Worm (Caenorhabditis elegans) whole organism, late embryonic: Measurements from ENCODE around the gene unc-51.
"Not testable (repeated sequence)": the region's sequence is repeated elsewhere in the genome, so short reads cannot be mapped to it uniquely, and the experiment has no call there.

Source experiments
- C08G9.2 ChIP-seq: sonication (generic microtip); optimal IDR thresholded peaks from 2 replicates; lab custom pipeline; 2016; ENCODE audit warnings: mild to moderate bottlenecking, missing genetic modification characterization, moderate library complexity, missing compliant biosample characterization
- C38D4.7 ChIP-seq: fragments of 200-800 bp; sonication (Bioruptor generic); optimal IDR thresholded peaks from 2 replicates; lab custom pipeline; 2018; ENCODE audit warnings: mild to moderate bottlenecking, missing genetic modification characterization, moderate library complexity, missing compliant biosample characterization
- F13H6.1 ChIP-seq: sonication (generic microtip); optimal IDR thresholded peaks from 2 replicates; lab custom pipeline; 2016; ENCODE audit warnings: missing genetic modification characterization, missing compliant biosample characterization
- K02D7.2 ChIP-seq: sonication (generic microtip); optimal IDR thresholded peaks from 2 replicates; lab custom pipeline; 2017; ENCODE audit warnings: mild to moderate bottlenecking, missing genetic modification characterization, missing compliant biosample characterization
- ahr-1 ChIP-seq: sonication (generic microtip); optimal IDR thresholded peaks from 2 replicates; lab custom pipeline; 2016; ENCODE audit warnings: missing genetic modification characterization, missing compliant biosample characterization
- ceh-14 ChIP-seq: sonication (generic microtip); optimal IDR thresholded peaks from 2 replicates; lab custom pipeline; 2016; ENCODE audit warnings: missing genotype, missing genetic modification characterization, missing compliant biosample characterization
- ceh-18 ChIP-seq: sonication (generic microtip); optimal IDR thresholded peaks from 2 replicates; lab custom pipeline; 2016; ENCODE audit warnings: missing genetic modification characterization, missing compliant biosample characterization
- ceh-22 ChIP-seq: sonication (generic microtip); optimal IDR thresholded peaks from 2 replicates; lab custom pipeline; 2017; ENCODE audit warnings: missing biosample characterization, missing genetic modification characterization
- ceh-31 ChIP-seq: sonication (generic microtip); optimal IDR thresholded peaks from 2 replicates; lab custom pipeline; 2016; ENCODE audit warnings: missing genetic modification characterization, missing compliant biosample characterization
- che-1 ChIP-seq: sonication (generic microtip); optimal IDR thresholded peaks from 2 replicates; lab custom pipeline; 2016; ENCODE audit warnings: mild to moderate bottlenecking, missing genetic modification characterization, missing compliant biosample characterization
- elt-2 ChIP-seq: sonication (generic microtip); optimal IDR thresholded peaks from 2 replicates; lab custom pipeline; 2016; ENCODE audit warnings: missing genetic modification reagents, missing genetic modification characterization, missing compliant biosample characterization
- eyg-1 ChIP-seq: sonication (generic microtip); optimal IDR thresholded peaks from 2 replicates; lab custom pipeline; 2016; ENCODE audit warnings: missing genotype, missing genetic modification characterization, missing compliant biosample characterization
- fax-1 ChIP-seq: sonication (generic microtip); optimal IDR thresholded peaks from 2 replicates; lab custom pipeline; 2016; ENCODE audit warnings: missing genotype, missing genetic modification characterization, missing compliant biosample characterization
- fkh-10 ChIP-seq: fragments of 150-350 bp; optimal IDR thresholded peaks from 2 replicates; lab custom pipeline; 2014; ENCODE audit warnings: missing biosample characterization, missing genetic modification reagents, missing genetic modification characterization
- fkh-6 ChIP-seq: sonication (generic microtip); optimal IDR thresholded peaks from 2 replicates; lab custom pipeline; 2016; ENCODE audit warnings: missing genetic modification characterization, missing compliant biosample characterization
- hlh-13 ChIP-seq: fragments of 200-800 bp; sonication (Bioruptor generic); optimal IDR thresholded peaks from 2 replicates; lab custom pipeline; 2018; ENCODE audit warnings: mild to moderate bottlenecking, missing genetic modification characterization, missing compliant biosample characterization
- hlh-15 ChIP-seq: sonication (generic microtip); optimal IDR thresholded peaks from 2 replicates; lab custom pipeline; 2016; ENCODE audit warnings: missing genetic modification characterization, missing compliant biosample characterization
- hlh-30 ChIP-seq: sonication (generic microtip); optimal IDR thresholded peaks from 2 replicates; lab custom pipeline; 2017; ENCODE audit warnings: antibody characterized with exemption, missing genetic modification characterization, missing compliant biosample characterization; ENCODE audit not compliant: insufficient read depth
- hlh-6 ChIP-seq: sonication (generic microtip); optimal IDR thresholded peaks from 2 replicates; lab custom pipeline; 2016; ENCODE audit warnings: missing genotype, missing genetic modification characterization, missing compliant biosample characterization
- hlh-8 ChIP-seq: sonication (generic microtip); optimal IDR thresholded peaks from 2 replicates; lab custom pipeline; 2016; ENCODE audit warnings: missing genotype, missing genetic modification characterization, missing compliant biosample characterization
- madf-2 ChIP-seq: sonication (generic microtip); optimal IDR thresholded peaks from 2 replicates; lab custom pipeline; 2017; ENCODE audit warnings: missing genetic modification characterization, missing compliant biosample characterization
- nfya-1 ChIP-seq: sonication (generic microtip); optimal IDR thresholded peaks from 2 replicates; lab custom pipeline; 2017; ENCODE audit warnings: missing genetic modification characterization, mild to moderate bottlenecking, missing compliant biosample characterization, antibody characterized with exemption, moderate library complexity
- odd-2 ChIP-seq: sonication (generic microtip); optimal IDR thresholded peaks from 2 replicates; lab custom pipeline; 2017; ENCODE audit warnings: antibody characterized with exemption, mild to moderate bottlenecking, missing genetic modification characterization, missing compliant biosample characterization
- pag-3 ChIP-seq: sonication (generic microtip); optimal IDR thresholded peaks from 2 replicates; lab custom pipeline; 2016; ENCODE audit warnings: missing compliant biosample characterization, missing genetic modification characterization, borderline replicate concordance
- pax-1 ChIP-seq: fragments of 150-350 bp; optimal IDR thresholded peaks from 2 replicates; lab custom pipeline; 2014; ENCODE audit warnings: missing biosample characterization, missing genetic modification characterization
- pha-4 ChIP-seq: fragments of 150-350 bp; optimal IDR thresholded peaks from 2 replicates; lab custom pipeline; 2018; ENCODE audit warnings: missing biosample characterization, missing genetic modification reagents, missing genetic modification characterization
- ref-2 ChIP-seq: sonication (generic microtip); optimal IDR thresholded peaks from 2 replicates; lab custom pipeline; 2016; ENCODE audit warnings: missing genetic modification characterization, missing compliant biosample characterization
- sdc-2 ChIP-seq: sonication (generic microtip); optimal IDR thresholded peaks from 2 replicates; lab custom pipeline; 2016; ENCODE audit warnings: missing genotype, missing genetic modification characterization, missing compliant biosample characterization
- sox-2 ChIP-seq: fragments of 200-800 bp; sonication (Bioruptor generic); IDR thresholded peaks from 2 replicates; pipeline ENCODE4 v1.3.6; 2022; ENCODE audit warnings: missing genetic modification reagents, missing genetic modification characterization, missing compliant biosample characterization
- sox-4 ChIP-seq: sonication (generic microtip); optimal IDR thresholded peaks from 2 replicates; lab custom pipeline; 2017; ENCODE audit warnings: mild to moderate bottlenecking, missing genetic modification characterization, inconsistent platforms, missing compliant biosample characterization
- syd-9 ChIP-seq: sonication (generic microtip); optimal IDR thresholded peaks from 2 replicates; lab custom pipeline; 2016; ENCODE audit warnings: mild to moderate bottlenecking, missing genetic modification characterization, moderate library complexity, missing compliant biosample characterization
- tbx-7 ChIP-seq: sonication (generic microtip); optimal IDR thresholded peaks from 2 replicates; lab custom pipeline; 2016; ENCODE audit warnings: missing genotype, missing genetic modification characterization, missing compliant biosample characterization
- unc-3 ChIP-seq, 2 experiments: fragments of 200-800 bp in 1 of 2; sonication (Bioruptor generic) in 1 of 2; sonication (generic microtip) in 1 of 2; conservative IDR thresholded peaks in 1 of 2; optimal IDR thresholded peaks in 1 of 2; 2 replicates each; pipeline versions ENCODE4 v1.3.6 to Lab custom; 2016 to 2022; ENCODE audit warnings: missing compliant biosample characterization in 2 of 2, missing genetic modification characterization in 2 of 2, missing genetic modification reagents in 1 of 2
- unc-55 ChIP-seq: sonication (generic microtip); optimal IDR thresholded peaks from 2 replicates; lab custom pipeline; 2017; ENCODE audit warnings: missing biosample characterization, missing genetic modification reagents, missing genetic modification characterization

The unc-51 gene

DNA sequence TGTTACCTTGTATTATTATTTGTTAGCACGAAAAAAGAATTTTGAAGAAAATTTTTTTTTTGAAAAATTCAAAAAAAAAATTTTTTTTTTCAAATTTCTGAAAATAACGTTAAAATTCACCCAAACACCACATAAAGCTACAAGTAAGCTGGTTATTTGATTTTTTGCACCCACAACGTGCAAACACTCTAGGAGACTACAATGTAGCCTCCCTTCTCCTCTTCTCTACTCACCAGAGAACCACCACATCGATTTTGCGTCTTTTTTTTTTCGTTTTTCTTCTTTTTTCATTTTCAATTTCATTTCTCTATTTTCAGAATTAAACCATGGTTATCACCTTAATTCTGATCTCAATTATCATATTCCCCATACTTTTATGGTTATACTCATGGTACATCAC, 49.1 kb downstream of the unc-51 start, which contains the start of gene abhd-3.1:
abhd-3.1 (plus strand) TSS at position 318 of the 400 bp plus-strand sequence.
- TF ChIP-seq C38D4.7 (GFP tag; lab: Kevin White, UChicago), result no peak
- TF ChIP-seq odd-2 (tag; lab: Kevin White, UChicago), result no peak
- no peak for TF ChIP-seq ahr-1 (tag; lab: Kevin White, UChicago)
- TF ChIP-seq ceh-31 (tag; lab: Kevin White, UChicago), result no peak
- TF ChIP-seq che-1 (tag; lab: Kevin White, UChicago), result no peak
- TF ChIP-seq fkh-6, result no peak
- no peak for TF ChIP-seq hlh-30 (tag; lab: Kevin White, UChicago)
- no peak for TF ChIP-seq syd-9 (tag; lab: Kevin White, UChicago)
- no peak for TF ChIP-seq madf-2 (tag; lab: Kevin White, UChicago)
- no peak for TF ChIP-seq unc-3 (GFP tag; conservative IDR thresholded peaks at IDR 0.05; lab: Robert Waterston, UW)
- no peak for TF ChIP-seq unc-3 (tag; optimal IDR thresholded peaks at IDR 0.05; lab: Kevin White, UChicago)
- no peak for TF ChIP-seq hlh-6 (tag; lab: Kevin White, UChicago)
- no peak for TF ChIP-seq fax-1 (tag; lab: Kevin White, UChicago)
- TF ChIP-seq ceh-22, result no peak
- no peak for TF ChIP-seq hlh-13
- TF ChIP-seq sox-2 (GFP tag; lab: Robert Waterston, UW), result no peak
- no peak for TF ChIP-seq pha-4
- TF ChIP-seq unc-55 (GFP tag; lab: Kevin White, UChicago), result no peak
- TF ChIP-seq, all 69 proteins: peak for 0

DNA sequence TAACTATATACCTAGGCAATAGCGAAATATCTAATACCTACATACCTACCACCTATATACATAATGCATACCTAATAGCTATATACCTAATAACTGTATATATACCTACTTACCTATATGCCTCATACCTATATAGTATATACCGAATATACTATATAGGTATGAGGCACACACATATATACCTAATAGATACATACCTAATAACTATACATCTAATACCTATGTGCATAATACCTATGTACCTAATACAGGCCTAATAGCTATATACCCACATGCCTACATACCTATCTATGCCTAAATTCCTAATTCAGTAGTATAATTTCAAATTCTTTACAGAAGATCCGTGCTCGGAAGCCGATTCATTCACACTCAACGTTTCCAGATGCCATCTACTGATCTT, 49.8 kb downstream of the unc-51 start:
- no peak for TF ChIP-seq eyg-1 (tag; lab: Kevin White, UChicago)
- TF ChIP-seq F13H6.1 (tag; lab: Kevin White, UChicago), result no peak
- no peak for TF ChIP-seq C08G9.2 (tag; lab: Kevin White, UChicago)
- no peak for TF ChIP-seq nfya-1 (tag; lab: Kevin White, UChicago)
- no peak for TF ChIP-seq sdc-2 (tag; lab: Kevin White, UChicago)
- TF ChIP-seq pag-3 (tag; lab: Kevin White, UChicago), result no peak
- TF ChIP-seq odd-2 (tag; lab: Kevin White, UChicago), result no peak
- no peak for TF ChIP-seq hlh-8 (tag; lab: Kevin White, UChicago)
- no peak for TF ChIP-seq sox-4 (tag; lab: Kevin White, UChicago)
- no peak for TF ChIP-seq hlh-6 (tag; lab: Kevin White, UChicago)
- TF ChIP-seq K02D7.2, result no peak
- no peak for TF ChIP-seq ref-2 (tag; lab: Kevin White, UChicago)

DNA sequence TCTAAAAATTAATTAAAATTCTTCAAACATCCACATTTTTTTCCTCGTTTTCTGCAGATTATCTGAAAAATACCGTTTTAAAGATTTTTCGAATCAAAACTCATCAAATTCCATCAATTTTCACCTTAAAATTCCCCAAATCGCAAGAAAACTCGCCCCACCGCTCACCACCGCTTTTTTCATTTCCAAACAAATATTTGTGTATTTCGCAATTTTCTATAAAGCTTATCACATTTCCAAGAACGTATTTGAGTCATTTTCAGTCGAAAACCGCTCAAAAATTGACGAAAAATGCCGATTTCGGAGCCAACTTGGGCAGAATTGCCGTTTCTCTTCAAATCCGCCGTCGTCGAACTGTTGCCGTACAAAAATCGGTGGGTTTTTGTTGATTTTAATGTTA, 54.6 kb downstream of the unc-51 start, which contains the start of gene Y60A3A.8:
Y60A3A.8 (plus strand) TSS at position 258 of the 400 bp plus-strand sequence.
- not testable (repeated sequence) for TF ChIP-seq ref-2, tbx-7, ceh-14 (tag; lab: Kevin White, UChicago)

DNA sequence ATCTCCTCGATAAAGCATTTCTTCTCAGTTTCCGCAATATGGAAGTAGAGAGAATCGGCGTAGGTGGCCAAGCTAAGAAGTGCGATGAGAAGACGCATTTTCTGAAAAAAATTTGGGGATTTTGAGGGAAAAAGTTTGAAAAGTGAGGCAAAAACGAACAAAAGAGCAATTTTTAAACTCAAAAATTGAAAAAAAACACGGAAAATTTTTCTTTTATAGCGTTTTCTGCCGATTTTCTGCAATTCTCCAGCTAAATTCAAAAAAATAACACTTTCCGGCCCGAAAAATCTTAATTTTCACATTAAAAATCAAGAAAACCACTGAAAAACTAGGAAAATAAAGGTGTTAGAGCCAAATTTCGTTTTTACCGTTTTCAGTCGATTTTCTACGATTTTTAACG, 55.3 kb downstream of the unc-51 start, which contains the start of gene tmed-4:
tmed-4 (minus strand) TSS at position 101 of the 400 bp plus-strand sequence.
- TF ChIP-seq tbx-7 (tag; lab: Kevin White, UChicago); pax-1 (tag; lab: Kevin White, UChicago); fkh-10: not testable (repeated sequence)

DNA sequence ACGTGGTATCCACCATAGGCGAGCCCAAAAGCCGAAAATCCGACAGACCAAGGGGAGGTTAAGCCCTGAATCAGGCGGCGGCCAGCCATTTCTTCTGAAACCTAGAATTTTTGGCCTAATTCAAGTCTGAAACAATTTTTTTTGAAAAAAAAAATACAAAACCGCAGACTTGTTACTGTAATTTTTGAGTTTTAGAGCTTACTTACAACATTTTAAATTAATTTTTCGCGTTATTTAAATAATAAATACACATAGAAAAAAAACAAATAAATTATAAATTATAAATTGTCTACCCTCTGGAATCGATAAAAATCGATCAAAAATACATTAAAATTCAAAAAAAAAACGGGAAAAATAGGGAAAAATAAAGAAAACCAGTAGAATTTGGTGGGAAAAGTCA, 57.8 kb downstream of the unc-51 start, which contains the start of gene dhs-24:
dhs-24 (minus strand) TSS at position 101 of the 400 bp plus-strand sequence.
- TF ChIP-seq fkh-6 (no peak), elt-2 (no peak), hlh-15 (no peak), ceh-18 (no peak), hlh-8 (tag; lab: Kevin White, UChicago) (no peak)
